Fruit fly (Drosophila melanogaster): ENCODE results near the gene jdp.

- TF ChIP-seq CG1620 (GFP tag; optimal IDR thresholded peaks at IDR 0.05): no peak
- no peak for TF ChIP-seq CG7101 (tag; optimal IDR thresholded peaks at IDR 0.05)
- no peak for TF ChIP-seq toe (GFP tag; optimal IDR thresholded peaks at IDR 0.05)
These were observed 9.6 kb upstream of the jdp start for dm6 chr3R:30536432-30536831.
